Worm (Caenorhabditis elegans): ENCODE data around the gene F14D12.1.

The F14D12.1 gene

DNA sequence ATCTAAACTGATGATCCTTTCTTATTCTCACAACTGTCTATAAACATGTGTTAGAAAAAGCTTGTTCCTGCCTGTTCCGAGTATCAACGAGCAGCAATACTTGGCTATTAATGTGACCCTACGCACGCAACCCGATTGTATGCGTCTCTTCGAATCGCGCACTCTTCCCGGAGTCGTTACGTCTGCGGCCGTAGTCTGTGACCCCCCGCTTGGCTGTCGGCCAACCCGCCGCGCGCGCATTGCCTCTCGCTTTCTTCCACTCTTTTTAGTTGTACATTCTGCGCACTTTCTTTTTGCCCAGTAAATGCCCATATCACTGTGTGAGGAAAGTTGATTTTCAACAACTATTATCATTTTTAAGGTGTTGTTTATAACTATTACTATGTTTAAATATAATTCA, 11.7 kb upstream of the F14D12.1 start:
- TF ChIP-seq ets-7 (tag; optimal IDR thresholded peaks at IDR 0.05): no peak
- 0 out of 2 replicates have a peak, but pooled peaks have one; percentile 14 for TF ChIP-seq flt-1 (GFP tag; IDR thresholded peaks at IDR 0.05)
- TF ChIP-seq hmg-4 (GFP tag; optimal IDR thresholded peaks at IDR 0.05): peak; percentile 83
- 0 out of 2 replicates have a peak, but pooled peaks have one; percentile 36 for TF ChIP-seq sea-1 (GFP tag; conservative IDR thresholded peaks at IDR 0.05)
- TF ChIP-seq F13C5.2 (tag; optimal IDR thresholded peaks at IDR 0.05): peak; percentile 60
- peak; percentile 10 for TF ChIP-seq aly-1 (tag; optimal IDR thresholded peaks at IDR 0.05)

DNA sequence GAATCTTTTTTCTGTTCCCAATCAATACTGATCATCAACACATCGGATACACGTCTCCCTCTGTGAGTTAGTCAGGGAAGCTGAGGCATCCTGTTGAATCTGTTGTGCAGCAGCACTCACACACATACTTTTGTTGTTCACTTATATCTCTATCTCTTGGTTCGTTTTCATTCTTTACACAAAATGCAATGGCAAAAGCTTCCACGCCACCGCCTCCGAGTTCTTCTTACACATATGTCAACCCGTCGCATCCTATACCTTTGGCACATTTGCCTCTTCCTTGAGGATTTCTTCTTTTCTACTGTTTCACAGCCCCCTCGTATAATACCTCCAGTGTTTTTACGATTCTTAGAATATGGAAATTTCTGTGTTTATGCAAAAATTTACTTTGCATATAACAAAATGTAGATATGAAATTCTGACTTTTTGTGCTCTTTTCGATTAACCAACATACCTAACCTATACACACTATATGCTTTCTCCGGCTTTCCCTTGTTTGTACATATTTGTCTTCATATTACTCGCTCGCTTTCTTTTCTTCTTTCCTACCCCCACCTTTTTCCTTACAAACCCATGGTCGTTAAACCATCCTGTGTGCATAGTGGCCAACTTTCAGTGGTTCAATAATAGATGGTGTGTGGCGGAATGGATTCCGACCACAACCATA, 10.9 kb upstream of the F14D12.1 start, which contains the start of gene unc-97:
Gene unc-97, plus strand, starts transcription at position 617 of the 667 bp plus-strand sequence.
- TF ChIP-seq tra-4 (tag; optimal IDR thresholded peaks at IDR 0.05) (no peak), B0310.2 (tag; optimal IDR thresholded peaks at IDR 0.05) (no peak), tbx-11 (GFP tag; IDR thresholded peaks at IDR 0.05) (no peak), aly-1 (tag; optimal IDR thresholded peaks at IDR 0.05) (no peak)

DNA sequence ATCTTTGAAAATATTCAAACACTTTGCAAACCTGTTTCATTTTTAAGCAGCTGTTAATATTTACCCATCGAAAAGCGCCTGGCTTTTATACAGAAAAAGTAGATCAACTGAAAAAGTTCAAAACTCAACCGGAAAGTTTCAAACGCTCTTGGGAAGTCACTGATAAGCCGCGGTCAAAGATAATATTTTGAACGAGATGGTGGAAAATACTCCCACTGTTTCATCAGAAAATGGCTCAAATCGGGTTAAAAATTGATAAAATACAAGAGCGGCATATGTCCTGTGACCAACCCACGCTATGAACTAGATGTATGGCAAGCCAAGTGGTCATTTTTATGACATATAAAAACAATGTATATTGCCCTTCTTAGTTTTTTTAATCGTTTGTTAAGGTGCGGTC, 4.3 kb upstream of the F14D12.1 start, which contains the start of gene sulp-2:
Gene sulp-2, minus strand, starts transcription at position 107 of the 400 bp plus-strand sequence.
- no peak for TF ChIP-seq hmg-4 (GFP tag; optimal IDR thresholded peaks at IDR 0.05)

DNA sequence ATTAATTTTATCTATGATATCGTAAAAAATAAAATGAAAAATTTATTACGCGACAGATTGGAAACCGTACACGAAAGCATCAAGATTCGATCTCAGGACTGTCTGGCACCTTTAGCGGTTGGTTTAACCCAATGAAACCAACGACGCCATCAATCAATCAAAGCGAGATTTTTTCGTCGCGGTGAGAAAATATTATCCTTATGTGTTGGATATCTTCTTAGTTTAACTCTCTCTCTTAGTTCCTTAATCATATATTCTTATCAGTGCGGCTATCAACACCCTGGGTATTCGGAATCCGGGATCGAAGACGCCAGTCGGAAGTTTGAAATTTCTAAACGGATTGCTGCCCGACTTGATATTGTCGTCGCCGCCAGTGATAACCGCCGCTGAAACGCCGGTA, 1.5 kb downstream of the F14D12.1 start:
- TF ChIP-seq B0310.2 (tag; optimal IDR thresholded peaks at IDR 0.05) (no peak), pes-1 (GFP tag; IDR thresholded peaks at IDR 0.05) (no peak), ama-1 (optimal IDR thresholded peaks at IDR 0.05) (no peak), ceh-36 (tag; optimal IDR thresholded peaks at IDR 0.05) (no peak), sea-1 (GFP tag; conservative IDR thresholded peaks at IDR 0.05) (no peak), hmg-4 (GFP tag; optimal IDR thresholded peaks at IDR 0.05) (no peak), scrt-1 (GFP tag; IDR thresholded peaks at IDR 0.05) (no peak), tbx-11 (GFP tag; IDR thresholded peaks at IDR 0.05) (no peak), ets-7 (tag; optimal IDR thresholded peaks at IDR 0.05) (no peak), F13C5.2 (tag; optimal IDR thresholded peaks at IDR 0.05) (no peak), hmbx-1 (tag; optimal IDR thresholded peaks at IDR 0.05) (no peak), flt-1 (GFP tag; IDR thresholded peaks at IDR 0.05) (no peak), hnd-1 (tag; optimal IDR thresholded peaks at IDR 0.05) (no peak), aly-1 (tag; optimal IDR thresholded peaks at IDR 0.05) (no peak), tra-4 (tag; optimal IDR thresholded peaks at IDR 0.05) (no peak), ceh-13 (GFP tag; optimal IDR thresholded peaks at IDR 0.05) (no peak), tbx-37 (GFP tag; conservative IDR thresholded peaks at IDR 0.05) (no peak)

DNA sequence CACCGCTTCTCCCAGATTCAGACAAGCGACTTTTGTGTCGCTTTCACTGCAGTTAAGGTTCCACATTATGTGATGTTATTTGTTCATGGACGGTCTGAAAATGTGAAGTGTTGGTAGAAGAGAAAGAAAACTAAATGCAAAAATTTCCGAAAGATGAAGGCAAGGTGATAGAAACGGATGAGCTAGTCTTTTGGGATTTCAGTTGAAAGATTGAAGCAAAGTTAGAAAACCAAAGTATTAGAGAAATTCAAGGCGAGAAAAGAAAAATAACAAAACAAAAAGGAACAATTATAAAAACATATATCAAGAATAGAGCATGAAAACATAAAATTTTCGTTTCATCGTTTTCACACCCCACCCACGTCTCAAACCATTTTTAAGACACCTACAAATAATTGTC, 7.6 kb downstream of the F14D12.1 start, which contains the start of gene octr-1:
Gene octr-1, minus strand, starts transcription at position 101 of the 400 bp plus-strand sequence.
- no peak for TF ChIP-seq ceh-13 (GFP tag; optimal IDR thresholded peaks at IDR 0.05)
- no peak for TF ChIP-seq B0310.2 (tag; optimal IDR thresholded peaks at IDR 0.05)
- TF ChIP-seq tra-4 (tag; optimal IDR thresholded peaks at IDR 0.05): no peak
- no peak for TF ChIP-seq scrt-1 (GFP tag; IDR thresholded peaks at IDR 0.05)
- TF ChIP-seq pes-1 (GFP tag; IDR thresholded peaks at IDR 0.05): no peak
- TF ChIP-seq ama-1 (optimal IDR thresholded peaks at IDR 0.05): no peak
- no peak for TF ChIP-seq hmbx-1 (tag; optimal IDR thresholded peaks at IDR 0.05)

DNA sequence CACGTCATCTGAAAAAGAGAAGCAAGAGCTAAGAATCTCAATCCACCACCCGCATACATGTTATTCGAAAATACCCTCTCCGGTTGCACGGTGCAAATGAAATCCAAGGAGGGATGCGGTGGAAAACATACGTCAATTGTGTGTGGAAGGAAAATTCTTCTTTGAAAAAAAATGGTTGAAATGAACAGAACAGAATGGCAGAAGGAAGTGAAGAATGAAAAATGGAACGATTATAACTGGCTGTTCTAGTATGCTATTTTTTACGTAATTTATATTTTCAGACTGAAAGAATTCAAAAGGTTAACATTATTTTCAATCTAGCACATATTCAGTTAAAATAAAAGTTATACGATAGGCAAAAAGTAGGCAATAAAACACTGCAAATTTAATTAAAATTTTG, 12.4 kb downstream of the F14D12.1 start:
- TF ChIP-seq ama-1 (optimal IDR thresholded peaks at IDR 0.05): no peak
- no peak for TF ChIP-seq hmg-4 (GFP tag; optimal IDR thresholded peaks at IDR 0.05)

DNA sequence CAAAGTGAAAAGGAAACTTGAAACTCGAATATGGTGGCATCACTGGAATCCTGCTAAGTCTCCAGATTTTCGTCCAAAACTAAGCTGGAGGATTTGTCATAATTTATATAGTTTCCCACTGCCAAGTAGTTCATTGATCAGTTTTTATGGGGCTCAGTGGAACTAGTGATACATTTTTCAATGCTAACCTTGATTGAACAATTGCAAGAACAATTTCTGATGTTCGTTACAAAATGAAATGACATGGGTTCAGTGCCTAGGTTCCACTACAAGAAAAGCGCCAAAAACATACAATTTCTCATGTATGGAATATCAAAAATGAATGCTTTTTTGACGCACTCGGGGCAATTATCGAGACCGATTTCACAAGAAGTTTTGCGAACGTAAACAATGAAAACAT, 18.2 kb downstream of the F14D12.1 start:
- TF ChIP-seq hmbx-1 (tag; optimal IDR thresholded peaks at IDR 0.05) (no peak), ceh-13 (GFP tag; optimal IDR thresholded peaks at IDR 0.05) (no peak), scrt-1 (GFP tag; IDR thresholded peaks at IDR 0.05) (no peak), ceh-36 (tag; optimal IDR thresholded peaks at IDR 0.05) (no peak), tra-4 (tag; optimal IDR thresholded peaks at IDR 0.05) (no peak), pes-1 (GFP tag; IDR thresholded peaks at IDR 0.05) (no peak)

DNA sequence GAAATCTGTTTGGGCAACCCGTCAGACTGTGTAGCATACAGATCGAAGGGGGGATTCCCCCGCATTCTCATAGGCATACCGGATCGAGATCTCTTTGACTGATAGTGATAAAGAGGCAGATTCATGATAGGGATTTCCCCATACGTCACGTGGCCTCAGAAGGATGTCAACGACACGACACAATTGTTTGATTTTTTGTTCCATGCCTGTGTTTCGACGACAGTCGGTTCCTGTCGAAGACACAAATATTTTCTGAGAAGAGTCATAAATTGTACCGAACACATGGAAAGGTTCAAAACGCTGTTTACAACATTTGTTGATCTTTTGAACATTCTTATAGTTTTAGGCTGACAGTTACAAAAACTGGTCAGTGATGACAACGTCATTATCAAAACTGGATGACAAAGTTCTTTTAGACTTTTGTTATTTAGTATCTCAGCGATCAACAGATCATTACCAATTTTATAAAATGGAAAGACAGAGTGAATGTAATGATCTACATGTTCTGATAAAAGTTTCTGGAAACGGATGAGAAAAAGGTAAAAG, 24.9 kb downstream of the F14D12.1 start:
- no peak for TF ChIP-seq ama-1 (optimal IDR thresholded peaks at IDR 0.05)
- TF ChIP-seq tra-4 (tag; optimal IDR thresholded peaks at IDR 0.05): no peak
- TF ChIP-seq hmg-4 (GFP tag; optimal IDR thresholded peaks at IDR 0.05): no peak
- TF ChIP-seq aly-1 (tag; optimal IDR thresholded peaks at IDR 0.05): no peak
- TF ChIP-seq tbx-37 (GFP tag; conservative IDR thresholded peaks at IDR 0.05): no peak
- no peak for TF ChIP-seq scrt-1 (GFP tag; IDR thresholded peaks at IDR 0.05)
- TF ChIP-seq ceh-13 (GFP tag; optimal IDR thresholded peaks at IDR 0.05): no peak
- TF ChIP-seq tbx-11 (GFP tag; IDR thresholded peaks at IDR 0.05): no peak
- no peak for TF ChIP-seq sea-1 (GFP tag; conservative IDR thresholded peaks at IDR 0.05)
- TF ChIP-seq pes-1 (GFP tag; IDR thresholded peaks at IDR 0.05): no peak
- TF ChIP-seq ceh-36 (tag; optimal IDR thresholded peaks at IDR 0.05): no peak
- TF ChIP-seq B0310.2 (tag; optimal IDR thresholded peaks at IDR 0.05): no peak

DNA sequence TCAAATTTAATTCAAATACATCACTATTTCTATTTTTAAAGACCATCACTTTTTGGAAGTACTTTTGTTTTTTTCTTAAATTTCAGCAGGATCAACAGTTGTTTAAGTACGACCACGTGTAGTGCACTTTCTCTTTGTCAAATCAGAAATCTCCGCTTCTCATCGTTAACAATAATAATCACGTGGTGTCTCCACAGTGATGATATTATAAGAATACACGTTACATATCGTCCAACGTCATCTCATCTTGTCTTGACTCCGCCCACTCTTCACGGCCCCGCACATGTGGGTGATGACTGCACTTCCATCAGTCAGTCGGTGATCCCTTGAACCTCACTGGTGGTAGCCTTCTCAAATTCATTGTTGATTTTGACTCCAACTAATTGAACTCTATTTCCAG, 26.4 kb downstream of the F14D12.1 start, which contains the start of gene argn-1:
Gene argn-1, plus strand, starts transcription at position 83 of the 400 bp plus-strand sequence.
- TF ChIP-seq sea-1 (GFP tag; conservative IDR thresholded peaks at IDR 0.05) (no peak), hmg-4 (GFP tag; optimal IDR thresholded peaks at IDR 0.05) (no peak), ceh-36 (tag; optimal IDR thresholded peaks at IDR 0.05) (no peak), tbx-37 (GFP tag; conservative IDR thresholded peaks at IDR 0.05) (no peak), hnd-1 (tag; optimal IDR thresholded peaks at IDR 0.05) (no peak), pes-1 (GFP tag; IDR thresholded peaks at IDR 0.05) (no peak), B0310.2 (tag; optimal IDR thresholded peaks at IDR 0.05) (no peak), flt-1 (GFP tag; IDR thresholded peaks at IDR 0.05) (no peak), ama-1 (optimal IDR thresholded peaks at IDR 0.05) (no peak), ets-7 (tag; optimal IDR thresholded peaks at IDR 0.05) (no peak), tbx-11 (GFP tag; IDR thresholded peaks at IDR 0.05) (no peak), hmbx-1 (tag; optimal IDR thresholded peaks at IDR 0.05) (no peak), F13C5.2 (tag; optimal IDR thresholded peaks at IDR 0.05) (no peak), scrt-1 (GFP tag; IDR thresholded peaks at IDR 0.05) (no peak), aly-1 (tag; optimal IDR thresholded peaks at IDR 0.05) (no peak), tra-4 (tag; optimal IDR thresholded peaks at IDR 0.05) (no peak), ceh-13 (GFP tag; optimal IDR thresholded peaks at IDR 0.05) (no peak)
